Fruit fly (Drosophila melanogaster) whole organism, prepupa: Measurements from ENCODE around the gene CG33490.

Experiments used
- CG15336 ChIP-seq: fragments of 200-800 bp; sonication (Bioruptor generic); IDR thresholded peaks from 2 replicates; pipeline ENCODE4 v1.3.6; 2022; ENCODE audit warnings: missing biosample characterization, missing genetic modification characterization
- CG1621 ChIP-seq: fragments of 200-800 bp; sonication (Bioruptor generic); optimal IDR thresholded peaks from 3 replicates; lab custom pipeline; 2018; ENCODE audit warnings: missing biosample characterization, mild to moderate bottlenecking, missing genetic modification characterization
- CG16779 ChIP-seq: fragments of 200-800 bp; sonication (Bioruptor generic); optimal IDR thresholded peaks from 3 replicates; lab custom pipeline; 2017; ENCODE audit warnings: missing biosample characterization, mild to moderate bottlenecking, missing genetic modification characterization
- CG3032 ChIP-seq: fragments of 200-800 bp; optimal IDR thresholded peaks from 2 replicates; lab custom pipeline; 2019; ENCODE audit warnings: missing biosample characterization, mild to moderate bottlenecking, missing genetic modification characterization, moderate library complexity
- CG31627 ChIP-seq: fragments of 200-800 bp; sonication (Bioruptor generic); optimal IDR thresholded peaks from 3 replicates; lab custom pipeline; 2016; ENCODE audit warnings: missing biosample characterization, missing genetic modification characterization
- CG32006 ChIP-seq: fragments of 200-800 bp; sonication (Bioruptor generic); optimal IDR thresholded peaks from 3 replicates; lab custom pipeline; 2017; ENCODE audit warnings: missing biosample characterization, mild to moderate bottlenecking, missing genetic modification characterization
- CG34406 ChIP-seq: fragments of 200-800 bp; sonication (Bioruptor generic); optimal IDR thresholded peaks from 3 replicates; lab custom pipeline; 2016; ENCODE audit warnings: missing biosample characterization, missing genetic modification characterization
- CG4318 ChIP-seq: fragments of 200-800 bp; sonication (Bioruptor generic); optimal IDR thresholded peaks from 3 replicates; lab custom pipeline; 2017; ENCODE audit warnings: missing biosample characterization, mild to moderate bottlenecking, missing genetic modification characterization
- CG6163 ChIP-seq: fragments of 200-800 bp; sonication (Bioruptor generic); IDR thresholded peaks from 3 replicates; pipeline ENCODE4 v1.3.6; 2022; ENCODE audit warnings: missing biosample characterization, missing genetic modification characterization
- CG6276 ChIP-seq: fragments of 200-800 bp; sonication (Bioruptor generic); optimal IDR thresholded peaks from 2 replicates; lab custom pipeline; 2017; ENCODE audit warnings: missing biosample characterization, mild to moderate bottlenecking, missing genetic modification characterization
- CG7368 ChIP-seq: fragments of 200-800 bp; sonication (Bioruptor generic); optimal IDR thresholded peaks from 3 replicates; lab custom pipeline; 2016; ENCODE audit warnings: missing biosample characterization, missing genetic modification characterization
- CG8119 ChIP-seq: fragments of 200-800 bp; sonication (Bioruptor generic); IDR thresholded peaks from 3 replicates; pipeline ENCODE4 v1.3.6; 2022; ENCODE audit warnings: missing biosample characterization, missing genetic modification characterization
- CG8632 ChIP-seq: fragments of 200-800 bp; sonication (Bioruptor generic); optimal IDR thresholded peaks from 3 replicates; lab custom pipeline; 2016; ENCODE audit warnings: missing biosample characterization, missing genetic modification characterization
- CG9139 ChIP-seq: fragments of 200-800 bp; sonication (Bioruptor generic); optimal IDR thresholded peaks from 3 replicates; lab custom pipeline; 2017; ENCODE audit warnings: missing biosample characterization, mild to moderate bottlenecking, missing genetic modification characterization
- Eip78C ChIP-seq: fragments of 200-800 bp; sonication (Bioruptor generic); peaks from one replicate; lab custom pipeline; 2016; ENCODE audit warnings: missing biosample characterization, missing genetic modification characterization
- Ets96B ChIP-seq: fragments of 200-800 bp; optimal IDR thresholded peaks from 2 replicates; lab custom pipeline; 2019; ENCODE audit warnings: missing biosample characterization, mild to moderate bottlenecking, missing genetic modification characterization, moderate library complexity
- Hr38 ChIP-seq: sonication (Bioruptor generic); optimal IDR thresholded peaks from 2 replicates; lab custom pipeline; 2016; ENCODE audit warnings: missing biosample characterization, missing genetic modification characterization
- Hr4 ChIP-seq: fragments of 200-800 bp; sonication (Bioruptor generic); optimal IDR thresholded peaks from 3 replicates; lab custom pipeline; 2016; ENCODE audit warnings: missing biosample characterization, missing genetic modification characterization
- Lpt ChIP-seq: fragments of 200-800 bp; sonication (Bioruptor generic); optimal IDR thresholded peaks from 3 replicates; lab custom pipeline; 2016; ENCODE audit warnings: missing biosample characterization, missing genetic modification characterization
- Met ChIP-seq: fragments of 200-800 bp; sonication (Bioruptor generic); optimal IDR thresholded peaks from 3 replicates; lab custom pipeline; 2016; ENCODE audit warnings: missing biosample characterization, missing genetic modification characterization
- Smox ChIP-seq: fragments of 200-800 bp; sonication (Bioruptor generic); optimal IDR thresholded peaks from 3 replicates; lab custom pipeline; 2016; ENCODE audit warnings: missing biosample characterization, missing genetic modification characterization
- Sox14 ChIP-seq: fragments of 200-800 bp; sonication (Bioruptor generic); optimal IDR thresholded peaks from 3 replicates; lab custom pipeline; 2016; ENCODE audit warnings: missing biosample characterization, missing genetic modification characterization
- Sox15 ChIP-seq: fragments of 200-800 bp; sonication (Bioruptor generic); optimal IDR thresholded peaks from 3 replicates; lab custom pipeline; 2016; ENCODE audit warnings: missing biosample characterization, missing genetic modification characterization
- eg ChIP-seq: fragments of 200-800 bp; sonication (Bioruptor generic); IDR thresholded peaks from 3 replicates; pipeline ENCODE4 v1.3.6; 2022; ENCODE audit warnings: missing biosample characterization, missing genetic modification characterization
- esn ChIP-seq: fragments of 200-800 bp; sonication (Bioruptor generic); optimal IDR thresholded peaks from 2 replicates; lab custom pipeline; 2016; ENCODE audit warnings: missing biosample characterization, mild to moderate bottlenecking, missing genetic modification characterization, moderate library complexity
- fkh ChIP-seq: fragments of 200-800 bp; sonication (Bioruptor generic); optimal IDR thresholded peaks from 3 replicates; lab custom pipeline; 2017; ENCODE audit warnings: missing biosample characterization, mild to moderate bottlenecking, missing genetic modification characterization, moderate library complexity
- lz ChIP-seq: fragments of 200-800 bp; sonication (Bioruptor generic); optimal IDR thresholded peaks from 3 replicates; lab custom pipeline; 2016; ENCODE audit warnings: missing biosample characterization, missing genetic modification characterization
- net ChIP-seq: fragments of 200-800 bp; sonication (Bioruptor generic); optimal IDR thresholded peaks from 3 replicates; lab custom pipeline; 2016; ENCODE audit warnings: missing biosample characterization, missing genetic modification characterization
- salr ChIP-seq, 2 experiments: fragments of 200-800 bp; sonication (Bioruptor generic); optimal IDR thresholded peaks; 3 replicates each; lab custom pipeline; 2016 to 2018; ENCODE audit warnings: missing biosample characterization in 2 of 2, missing genetic modification characterization in 2 of 2, mild to moderate bottlenecking in 1 of 2
- spab ChIP-seq: fragments of 200-800 bp; sonication (Bioruptor generic); optimal IDR thresholded peaks from 2 replicates; lab custom pipeline; 2017; ENCODE audit warnings: missing biosample characterization, mild to moderate bottlenecking, missing genetic modification characterization, missing genetic modification reagents
- ss ChIP-seq, 2 experiments: fragments of 200-800 bp; sonication (Bioruptor generic); optimal IDR thresholded peaks; 2 replicates in 1 of 2; 3 replicates in 1 of 2; lab custom pipeline; 2017 to 2018; ENCODE audit warnings: mild to moderate bottlenecking in 2 of 2, missing biosample characterization in 2 of 2, missing genetic modification characterization in 2 of 2, moderate library complexity in 1 of 2

The CG33490 gene

dm6 chr3L:11609835-11610234 lies 35.4 kb upstream of the CG33490 start, which contains the start of gene CG42832:
Gene CG42832, plus strand, starts transcription at chr3L:11610135.
- peak; percentile 5 for TF ChIP-seq fkh (GFP tag; lab: Kevin White, UChicago)
- no peak for TF ChIP-seq CG8119 (GFP tag; lab: Robert Waterston, UW)

- TF ChIP-seq CG34406 (GFP tag; lab: Kevin White, UChicago) (no peak), CG9139 (GFP tag; lab: Kevin White, UChicago) (no peak), Sox14 (GFP tag; lab: Kevin White, UChicago) (peak; percentile 9), CG1621 (tag; lab: Kevin White, UChicago) (peak; percentile 99), ss (GFP tag; optimal IDR thresholded peaks at IDR 0.05; lab: Kevin White, UChicago) (peak in 1 of 2 experiments; percentile 38), CG15336 (GFP tag; lab: Robert Waterston, UW) (0 out of 2 replicates have a peak, but pooled peaks have one; percentile 44), CG16779 (tag; lab: Kevin White, UChicago) (no peak), CG6276 (no peak), Eip78C (GFP tag; lab: Kevin White, UChicago) (peak; percentile 71)
Measured at dm6 chr3L:11609153-11609809, 34.8 kb upstream of the CG33490 start, which contains the start of gene Duba. Gene Duba, minus strand, starts transcription at chr3L:11609465.

dm6 chr3L:11604227-11604626 lies 29.8 kb upstream of the CG33490 start:
- TF ChIP-seq CG7368 (no peak), Ets96B (tag; lab: Kevin White, UChicago) (no peak), Eip78C (GFP tag; lab: Kevin White, UChicago) (no peak), lz (GFP tag; lab: Kevin White, UChicago) (no peak), CG3032 (tag; lab: Kevin White, UChicago) (no peak), spab (GFP tag; lab: Kevin White, UChicago) (no peak), Smox (GFP tag; lab: Kevin White, UChicago) (no peak), Lpt (GFP tag; lab: Kevin White, UChicago) (no peak), Hr4 (GFP tag; lab: Kevin White, UChicago) (no peak), Sox15 (no peak), esn (GFP tag; lab: Kevin White, UChicago) (no peak), Met (GFP tag; lab: Kevin White, UChicago) (no peak), CG8119 (GFP tag; lab: Robert Waterston, UW) (no peak), Hr38 (GFP tag; lab: Kevin White, UChicago) (no peak), CG6163 (GFP tag; lab: Robert Waterston, UW) (no peak), CG15336 (GFP tag; lab: Robert Waterston, UW) (no peak), CG8632 (GFP tag; lab: Kevin White, UChicago) (no peak), salr (GFP tag; optimal IDR thresholded peaks at IDR 0.05; lab: Kevin White, UChicago) (no peak)

- peak; percentile 72 for TF ChIP-seq CG7368
- TF ChIP-seq Hr4 (GFP tag; lab: Kevin White, UChicago): no peak
Measured at dm6 chr3L:11602040-11602439, 27.6 kb upstream of the CG33490 start.

dm6 chr3L:11601133-11601532 lies 26.7 kb upstream of the CG33490 start:
- TF ChIP-seq net (no peak), CG7368 (peak; percentile 50), eg (GFP tag; lab: Robert Waterston, UW) (0 out of 3 replicates have a peak, but pooled peaks have one; percentile 28), CG4318 (no peak), CG31627 (GFP tag; lab: Kevin White, UChicago) (no peak), CG6163 (GFP tag; lab: Robert Waterston, UW) (0 out of 3 replicates have a peak, but pooled peaks have one; percentile 27)

- TF ChIP-seq CG32006 (GFP tag; lab: Kevin White, UChicago): no peak
- no peak for TF ChIP-seq CG6163 (GFP tag; lab: Robert Waterston, UW)
- no peak for TF ChIP-seq salr (GFP tag; optimal IDR thresholded peaks at IDR 0.05; lab: Kevin White, UChicago)
- no peak for TF ChIP-seq Sox15
- TF ChIP-seq Met (GFP tag; lab: Kevin White, UChicago): no peak
Measured at dm6 chr3L:11599965-11600420, 25.5 kb upstream of the CG33490 start, which contains the start of the genes CG14137 and CG46394. Gene CG14137, minus strand, starts transcription at chr3L:11600065. Gene CG46394, plus strand, starts transcription at chr3L:11600370.
